Fruit fly (Drosophila melanogaster) whole organism, embryonic: ENCODE measurements around the gene eIF4G2.

ENCODE experiments used
- Ada2b ChIP-seq: fragments of 200-800 bp; sonication (Bioruptor generic); IDR thresholded peaks from 2 replicates; pipeline ENCODE4 v1.3.6; 2022; ENCODE audit warnings: missing biosample characterization, missing genetic modification characterization
- Atf3 ChIP-seq: fragments of 200-800 bp; sonication (Bioruptor generic); optimal IDR thresholded peaks from 3 replicates; lab custom pipeline; 2016; ENCODE audit warnings: missing biosample characterization, missing genetic modification characterization
- B-H1 ChIP-seq: fragments of 200-800 bp; sonication (Bioruptor generic); IDR thresholded peaks from 3 replicates; pipeline ENCODE4 v1.3.6; 2022; ENCODE audit warnings: missing biosample characterization, missing genetic modification characterization
- BtbVII ChIP-seq: fragments of 200-800 bp; sonication (Bioruptor generic); optimal IDR thresholded peaks from 3 replicates; lab custom pipeline; 2017; ENCODE audit warnings: missing biosample characterization, mild to moderate bottlenecking, missing genetic modification characterization
- CG10209 ChIP-seq: fragments of 200-800 bp; sonication (Bioruptor generic); optimal IDR thresholded peaks from 3 replicates; lab custom pipeline; 2017; ENCODE audit warnings: missing biosample characterization, mild to moderate bottlenecking, missing genetic modification characterization, missing genetic modification reagents
- CG13123 ChIP-seq: fragments of 200-800 bp; sonication (Bioruptor generic); optimal IDR thresholded peaks from 2 replicates; lab custom pipeline; 2016; ENCODE audit warnings: missing biosample characterization, missing genetic modification characterization
- CG13624 ChIP-seq: fragments of 200-800 bp; sonication (Bioruptor generic); optimal IDR thresholded peaks from 2 replicates; lab custom pipeline; 2016; ENCODE audit warnings: missing biosample characterization, missing genetic modification characterization
- CG14050 ChIP-seq: fragments of 200-800 bp; sonication (Bioruptor generic); IDR thresholded peaks from 3 replicates; pipeline ENCODE4 v1.3.6; 2022; ENCODE audit warnings: missing biosample characterization, missing genetic modification characterization
- CG14667 ChIP-seq: fragments of 200-800 bp; sonication (Bioruptor generic); IDR thresholded peaks from 2 replicates; pipeline ENCODE4 v1.3.6; 2022; ENCODE audit warnings: missing biosample characterization, missing genetic modification characterization
- CG15601 ChIP-seq: fragments of 200-800 bp; sonication (Bioruptor generic); optimal IDR thresholded peaks from 3 replicates; lab custom pipeline; 2019; ENCODE audit warnings: missing biosample characterization, mild to moderate bottlenecking, missing genetic modification characterization, moderate library complexity
- CG1647 ChIP-seq: fragments of 200-800 bp; sonication (Bioruptor generic); optimal IDR thresholded peaks from 3 replicates; lab custom pipeline; 2016; ENCODE audit warnings: missing biosample characterization, missing genetic modification characterization
- CG18262 ChIP-seq: fragments of 200-800 bp; optimal IDR thresholded peaks from 3 replicates; lab custom pipeline; 2019; ENCODE audit warnings: missing biosample characterization, mild to moderate bottlenecking, missing genetic modification characterization, moderate library complexity
- CG30403 ChIP-seq: fragments of 200-800 bp; sonication (Bioruptor generic); optimal IDR thresholded peaks from 3 replicates; lab custom pipeline; 2016; ENCODE audit warnings: missing biosample characterization, missing genetic modification characterization
- CG4328 ChIP-seq: fragments of 200-800 bp; sonication (Bioruptor generic); optimal IDR thresholded peaks from 3 replicates; lab custom pipeline; 2017; ENCODE audit warnings: missing biosample characterization, missing genetic modification reagents, missing genetic modification characterization
- CG4707 ChIP-seq: fragments of 200-800 bp; sonication (Bioruptor generic); optimal IDR thresholded peaks from 2 replicates; lab custom pipeline; 2018; ENCODE audit warnings: missing biosample characterization, mild to moderate bottlenecking, missing genetic modification characterization, moderate library complexity
- CG7839 ChIP-seq: fragments of 200-800 bp; sonication (Bioruptor generic); optimal IDR thresholded peaks from 3 replicates; lab custom pipeline; 2018; ENCODE audit warnings: missing biosample characterization, mild to moderate bottlenecking, missing genetic modification characterization, moderate library complexity
- CG7987 ChIP-seq: fragments of 200-800 bp; sonication (Bioruptor generic); optimal IDR thresholded peaks from 2 replicates; lab custom pipeline; 2018; ENCODE audit warnings: missing biosample characterization, mild to moderate bottlenecking, missing genetic modification characterization, moderate library complexity
- CG9876 ChIP-seq: fragments of 200-800 bp; sonication (Bioruptor generic); optimal IDR thresholded peaks from 2 replicates; lab custom pipeline; 2016; ENCODE audit warnings: missing biosample characterization, missing genetic modification characterization
- CTCF ChIP-seq: fragments of 200-800 bp; sonication (Bioruptor generic); optimal IDR thresholded peaks from 2 replicates; lab custom pipeline; 2017; ENCODE audit warnings: missing biosample characterization, mild to moderate bottlenecking, missing genetic modification characterization, moderate library complexity
- CoRest ChIP-seq: fragments of 200-800 bp; sonication (Bioruptor generic); optimal IDR thresholded peaks from 3 replicates; lab custom pipeline; 2018; ENCODE audit warnings: missing biosample characterization, mild to moderate bottlenecking, missing genetic modification characterization, moderate library complexity
- ERR ChIP-seq: fragments of 200-800 bp; sonication (Bioruptor generic); optimal IDR thresholded peaks from 2 replicates; lab custom pipeline; 2016; ENCODE audit warnings: missing biosample characterization, missing genetic modification characterization
- HLHmδ ChIP-seq: fragments of 200-800 bp; sonication (Bioruptor generic); optimal IDR thresholded peaks from 2 replicates; lab custom pipeline; 2018; ENCODE audit warnings: missing biosample characterization, mild to moderate bottlenecking, missing genetic modification characterization, moderate library complexity
- Hey ChIP-seq: fragments of 200-800 bp; sonication (Bioruptor generic); optimal IDR thresholded peaks from 3 replicates; lab custom pipeline; 2018; ENCODE audit warnings: missing biosample characterization, mild to moderate bottlenecking, missing genetic modification characterization
- Hr51 ChIP-seq, 2 experiments: fragments of 200-800 bp; sonication (Bioruptor generic); optimal IDR thresholded peaks; 2 replicates in 1 of 2; 3 replicates in 1 of 2; lab custom pipeline; 2016 to 2018; ENCODE audit warnings: missing biosample characterization in 2 of 2, missing genetic modification characterization in 2 of 2, mild to moderate bottlenecking in 1 of 2, moderate library complexity in 1 of 2
- Jarid2 ChIP-seq: fragments of 200-800 bp; sonication (Bioruptor generic); optimal IDR thresholded peaks from 3 replicates; lab custom pipeline; 2017; ENCODE audit warnings: mild to moderate bottlenecking, missing biosample characterization, missing genetic modification reagents, missing genetic modification characterization
- Meics ChIP-seq: fragments of 200-800 bp; sonication (Bioruptor generic); optimal IDR thresholded peaks from 2 replicates; lab custom pipeline; 2017; ENCODE audit warnings: missing biosample characterization, mild to moderate bottlenecking, missing genetic modification characterization
- Mes4 ChIP-seq: fragments of 200-800 bp; sonication (Bioruptor generic); optimal IDR thresholded peaks from 2 replicates; lab custom pipeline; 2016; ENCODE audit warnings: missing biosample characterization, missing genetic modification characterization
- Nf-YA ChIP-seq: fragments of 200-800 bp; sonication (Bioruptor generic); IDR thresholded peaks from 2 replicates; pipeline ENCODE4 v1.3.6; 2022; ENCODE audit warnings: missing biosample characterization, missing genetic modification characterization
- Oli ChIP-seq: fragments of 200-800 bp; sonication (Bioruptor generic); optimal IDR thresholded peaks from 2 replicates; lab custom pipeline; 2018; ENCODE audit warnings: missing biosample characterization, mild to moderate bottlenecking, missing genetic modification characterization, moderate library complexity
- Sry-δ ChIP-seq: fragments of 200-800 bp; sonication (Bioruptor generic); optimal IDR thresholded peaks from 2 replicates; lab custom pipeline; 2016; ENCODE audit warnings: missing biosample characterization, missing genetic modification characterization
- Ssrp ChIP-seq: fragments of 200-800 bp; sonication (Bioruptor generic); optimal IDR thresholded peaks from 2 replicates; lab custom pipeline; 2018; ENCODE audit warnings: missing biosample characterization, mild to moderate bottlenecking, missing genetic modification characterization, moderate library complexity
- Xrp1 ChIP-seq: fragments of 200-800 bp; sonication (Bioruptor generic); IDR thresholded peaks from 2 replicates; pipeline ENCODE4 v1.3.6; 2022; ENCODE audit warnings: missing biosample characterization, missing genetic modification characterization
- abd-A ChIP-seq: fragments of 200-800 bp; sonication (Bioruptor generic); optimal IDR thresholded peaks from 3 replicates; lab custom pipeline; 2019; ENCODE audit warnings: missing biosample characterization, mild to moderate bottlenecking, missing genetic modification characterization, moderate library complexity
- amos ChIP-seq: fragments of 200-800 bp; sonication (Bioruptor generic); IDR thresholded peaks from 2 replicates; pipeline ENCODE4 v1.3.6; 2022; ENCODE audit warnings: missing biosample characterization, missing genetic modification characterization; ENCODE audit not compliant: partially characterized antibody
- ara ChIP-seq: fragments of 200-800 bp; sonication (Bioruptor generic); IDR thresholded peaks from 2 replicates; pipeline ENCODE4 v1.3.6; 2022; ENCODE audit warnings: missing biosample characterization, missing genetic modification characterization
- cas ChIP-seq: fragments of 200-800 bp; sonication (Bioruptor generic); IDR thresholded peaks from 2 replicates; pipeline ENCODE4 v1.3.6; 2022; ENCODE audit warnings: missing biosample characterization, missing genetic modification characterization
- dpn ChIP-seq, 2 experiments: fragments of 200-800 bp; sonication (Bioruptor generic); optimal IDR thresholded peaks; 3 replicates each; lab custom pipeline; 2016; ENCODE audit warnings: missing biosample characterization in 2 of 2, missing genetic modification characterization in 2 of 2
- gsb-n ChIP-seq: fragments of 200-800 bp; sonication (Bioruptor generic); optimal IDR thresholded peaks from 3 replicates; lab custom pipeline; 2018; ENCODE audit warnings: missing biosample characterization, mild to moderate bottlenecking, missing genetic modification characterization
- klu ChIP-seq: fragments of 200-800 bp; sonication (Bioruptor generic); IDR thresholded peaks from 2 replicates; pipeline ENCODE4 v1.3.6; 2022; ENCODE audit warnings: missing biosample characterization, missing genetic modification characterization
- lola ChIP-seq, 3 experiments: fragments of >200 bp in 2 of 3; fragments of 200-800 bp in 1 of 3; sonication (Bioruptor generic) in 1 of 3; optimal IDR thresholded peaks; 2 replicates each; lab custom pipeline; 2017 to 2019; ENCODE audit warnings: missing biosample characterization in 3 of 3, missing genetic modification characterization in 3 of 3, mild to moderate bottlenecking in 1 of 3, moderate library complexity in 1 of 3
- ranshi ChIP-seq: fragments of 200-800 bp; sonication (Bioruptor generic); IDR thresholded peaks from 2 replicates; pipeline ENCODE4 v1.3.6; 2022; ENCODE audit warnings: missing biosample characterization, missing genetic modification characterization
- sens ChIP-seq: fragments of 200-800 bp; sonication (Bioruptor generic); peaks from one replicate; lab custom pipeline; 2016; ENCODE audit warnings: missing biosample characterization, missing genetic modification characterization
- shn ChIP-seq: fragments of 200-800 bp; sonication (Bioruptor generic); optimal IDR thresholded peaks from 3 replicates; lab custom pipeline; 2016; ENCODE audit warnings: missing biosample characterization, missing genetic modification characterization
- sna ChIP-seq: fragments of 200-800 bp; sonication (Bioruptor generic); IDR thresholded peaks from 2 replicates; pipeline ENCODE4 v1.3.6; 2022; ENCODE audit warnings: missing biosample characterization, missing genetic modification characterization; ENCODE audit not compliant: partially characterized antibody
- sob ChIP-seq: fragments of 200-800 bp; sonication (Bioruptor generic); IDR thresholded peaks from 2 replicates; pipeline ENCODE4 v1.3.6; 2022; ENCODE audit warnings: missing biosample characterization, missing genetic modification characterization
- ssp ChIP-seq: fragments of 200-800 bp; sonication (Bioruptor generic); IDR thresholded peaks from 2 replicates; pipeline ENCODE4 v1.3.6; 2022; ENCODE audit warnings: missing biosample characterization, missing genetic modification characterization
- stwl ChIP-seq: fragments of 200-800 bp; sonication (Bioruptor generic); optimal IDR thresholded peaks from 3 replicates; lab custom pipeline; 2018; ENCODE audit warnings: missing biosample characterization, mild to moderate bottlenecking, missing genetic modification characterization, moderate library complexity
- sug ChIP-seq: fragments of 200-800 bp; optimal IDR thresholded peaks from 2 replicates; lab custom pipeline; 2019; ENCODE audit warnings: missing biosample characterization, mild to moderate bottlenecking, missing genetic modification characterization, moderate library complexity
- ttk ChIP-seq: fragments of 200-800 bp; sonication (Bioruptor generic); IDR thresholded peaks from 2 replicates; pipeline ENCODE4 v2.1.2; 2022; ENCODE audit warnings: missing biosample characterization, missing genetic modification characterization
- zfh1 ChIP-seq: fragments of 200-800 bp; sonication (Bioruptor generic); IDR thresholded peaks from 3 replicates; pipeline ENCODE4 v1.3.6; 2022; ENCODE audit warnings: missing biosample characterization, missing genetic modification characterization

The eIF4G2 gene

DNA sequence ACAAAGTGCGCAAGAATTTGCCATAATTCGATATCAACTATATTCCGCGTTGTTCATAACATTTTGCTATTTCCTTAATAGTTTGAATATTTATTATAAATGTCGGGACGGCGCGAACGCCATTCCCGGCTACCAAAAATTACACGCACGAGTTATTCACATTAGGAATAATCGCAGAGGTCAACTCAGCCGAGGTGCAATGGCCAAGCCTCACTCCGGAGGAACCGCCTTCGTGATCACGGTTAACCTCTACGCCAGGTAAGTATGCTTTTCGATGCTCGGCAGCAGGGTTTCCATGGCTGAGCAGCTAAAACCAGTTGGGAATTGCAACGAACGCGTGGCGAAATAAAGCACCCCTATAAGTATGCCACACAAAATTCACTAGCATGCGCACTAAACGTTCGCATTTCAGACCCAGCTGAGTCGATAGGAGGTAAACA, 40.3 kb upstream of the eIF4G2 start (continued):
- TF ChIP-seq sob (GFP tag; lab: Robert Waterston, UW) (peak; percentile 86), gsb-n (peak; percentile 46), CG14050 (GFP tag; lab: Robert Waterston, UW) (peak; percentile 44; the same call in 2 of the 3 replicates), Meics (peak; percentile 11), CG1647 (GFP tag; lab: Kevin White, UChicago) (peak; percentile 73), amos (GFP tag; lab: Robert Waterston, UW) (peak; percentile 66; the same call in 1 of the 2 replicates), ttk (GFP tag; lab: Robert Waterston, UW) (peak; percentile 50; the same call in 1 of the 2 replicates), Hr51 (GFP tag; optimal IDR thresholded peaks at IDR 0.05; lab: Kevin White, UChicago) (peak; percentile 42 to 81), abd-A (tag; lab: Kevin White, UChicago) (peak; percentile 78), sug (tag; lab: Kevin White, UChicago) (peak; percentile 44), CG13123 (peak; percentile 49), Ssrp (tag; lab: Kevin White, UChicago) (peak; percentile 14), Nf-YA (GFP tag; lab: Robert Waterston, UW) (peak; percentile 74), Atf3 (GFP tag; lab: Kevin White, UChicago) (peak; percentile 19), ssp (peak; percentile 59), CG10209 (peak; percentile 74), HLHmδ (GFP tag; lab: Kevin White, UChicago) (peak; percentile 66), CoRest (tag; lab: Kevin White, UChicago) (peak; percentile 25), CG7987 (peak; percentile 79), CG18262 (tag; lab: Kevin White, UChicago) (peak; percentile 60), Jarid2 (GFP tag; lab: Kevin White, UChicago) (peak; percentile 85), CG15601 (peak; percentile 36), ERR (GFP tag; lab: Kevin White, UChicago) (peak; percentile 73), CG4328 (peak; percentile 16), cas (GFP tag; lab: Robert Waterston, UW) (peak; percentile 46; the same call in 1 of the 2 replicates), lola (GFP tag; optimal IDR thresholded peaks at IDR 0.05; lab: Kevin White, UChicago) (peak in 1 of 3 experiments; percentile 16), zfh1 (GFP tag; lab: Robert Waterston, UW) (peak; percentile 88), klu (GFP tag; lab: Robert Waterston, UW) (peak; percentile 26; the same call in 1 of the 2 replicates), CG30403 (GFP tag; lab: Kevin White, UChicago) (peak; percentile 38), BtbVII (peak; percentile 10), CG4707 (peak; percentile 20), shn (peak; percentile 72), CG13624 (GFP tag; lab: Kevin White, UChicago) (peak; percentile 78), ara (GFP tag; lab: Robert Waterston, UW) (peak; percentile 77), CG9876 (GFP tag; lab: Kevin White, UChicago) (peak; percentile 56), CTCF (GFP tag; lab: Kevin White, UChicago) (peak; percentile 51), dpn (GFP tag; optimal IDR thresholded peaks at IDR 0.05; lab: Kevin White, UChicago) (peak; percentile 60 to 80), ranshi (GFP tag; lab: Robert Waterston, UW) (0 out of 2 replicates have a peak, but pooled peaks have one; percentile 55), sna (GFP tag; lab: Robert Waterston, UW) (0 out of 2 replicates have a peak, but pooled peaks have one; percentile 42), CG7839 (tag; lab: Kevin White, UChicago) (peak; percentile 60), Sry-δ (GFP tag; lab: Kevin White, UChicago) (peak; percentile 42), Hey (tag; lab: Kevin White, UChicago) (peak; percentile 26), B-H1 (GFP tag; lab: Robert Waterston, UW) (peak; percentile 42; the same call in 1 of the 3 replicates), Ada2b (GFP tag; lab: Robert Waterston, UW) (peak; percentile 44), CG14667 (GFP tag; lab: Robert Waterston, UW) (peak; percentile 57; the same call in 1 of the 2 replicates), Oli (tag; lab: Kevin White, UChicago) (peak; percentile 38), stwl (peak; percentile 46), sens (GFP tag; lab: Kevin White, UChicago) (peak; percentile 89), Mes4 (GFP tag; lab: Kevin White, UChicago) (peak; percentile 57), Xrp1 (peak; percentile 85)
